Worm (Caenorhabditis elegans): ENCODE results near the gene R06B10.7.

DNA sequence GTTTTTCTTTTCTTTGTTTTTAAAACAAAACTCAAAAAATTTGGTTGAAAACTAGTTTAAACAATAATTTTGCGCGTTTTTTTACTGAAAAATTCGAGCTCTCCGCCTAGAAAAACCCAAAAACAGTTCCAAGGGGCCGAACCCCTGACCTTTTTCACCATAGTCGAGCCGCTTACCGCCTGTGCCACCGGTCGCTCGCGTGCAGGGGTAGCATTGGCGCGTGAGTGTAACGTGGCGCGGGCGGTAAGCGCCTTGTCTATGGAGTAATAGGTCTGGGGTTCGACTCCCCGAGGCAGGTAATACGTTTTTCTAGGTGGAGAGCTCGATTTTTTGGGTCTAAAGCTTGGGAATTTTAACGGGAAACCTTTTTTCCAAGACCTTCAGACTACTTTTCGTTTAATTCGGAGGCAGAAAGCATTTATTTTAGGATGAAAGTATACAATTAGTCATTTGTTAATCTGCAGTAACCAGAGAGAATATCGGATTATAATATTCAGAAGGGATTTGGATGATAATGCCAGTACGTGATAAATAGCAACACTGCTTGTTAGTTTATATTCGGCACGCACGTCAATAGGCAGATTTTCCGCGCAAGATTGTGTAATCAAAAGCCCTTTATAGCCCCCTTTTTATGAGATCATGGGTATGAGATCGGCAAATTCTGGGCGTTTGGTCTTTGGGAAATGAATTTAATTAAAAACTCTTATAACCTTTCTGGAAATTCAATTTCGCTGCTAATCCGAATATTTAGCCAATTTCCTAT lies 6.1 kb upstream of the R06B10.7 start:
- TF ChIP-seq pag-3 (tag; optimal IDR thresholded peaks at IDR 0.05; ENCODE audit: borderline replicate concordance) (no peak), pros-1 (tag; optimal IDR thresholded peaks at IDR 0.05) (no peak), unc-86 (tag; optimal IDR thresholded peaks at IDR 0.05) (no peak), fkh-10 (GFP tag; optimal IDR thresholded peaks at IDR 0.05) (no peak), nhr-11 (tag; optimal IDR thresholded peaks at IDR 0.05) (no peak), fkh-6 (tag; optimal IDR thresholded peaks at IDR 0.05) (no peak), hlh-8 (tag; optimal IDR thresholded peaks at IDR 0.05) (no peak), madf-2 (tag; optimal IDR thresholded peaks at IDR 0.05) (no peak)
